Worm (Caenorhabditis elegans) whole organism, L1 larva: ENCODE data around the gene ZC250.2.
A peak's percentile ranks its signal among the peaks of the same experiment; 100 is the strongest.

Source experiments
- C04F5.9 ChIP-seq: sonication (generic microtip); optimal IDR thresholded peaks from 2 replicates; lab custom pipeline; 2016; ENCODE audit warnings: missing genetic modification characterization, missing compliant biosample characterization
- C16A3.4 ChIP-seq: fragments of 150-350 bp; optimal IDR thresholded peaks from 2 replicates; lab custom pipeline; 2014; ENCODE audit warnings: missing biosample characterization, missing genetic modification characterization
- aly-2 ChIP-seq: fragments of 150-350 bp; optimal IDR thresholded peaks from 2 replicates; lab custom pipeline; 2014; ENCODE audit warnings: missing biosample characterization, missing genetic modification characterization
- blmp-1 ChIP-seq: fragments of 150-350 bp; optimal IDR thresholded peaks from 2 replicates; lab custom pipeline; 2014; ENCODE audit warnings: missing biosample characterization, missing genetic modification characterization
- ces-1 ChIP-seq: fragments of 150-350 bp; optimal IDR thresholded peaks from 2 replicates; lab custom pipeline; 2014; ENCODE audit warnings: missing biosample characterization, missing genetic modification reagents, missing genetic modification characterization
- dpl-1 ChIP-seq, 3 experiments: fragments of 150-350 bp in 2 of 3; sonication (generic microtip) in 1 of 3; optimal IDR thresholded peaks; 2 replicates each; lab custom pipeline; 2014 to 2017; ENCODE audit warnings: missing biosample characterization in 3 of 3, missing genetic modification characterization in 3 of 3, missing genetic modification reagents in 3 of 3
- efl-1 ChIP-seq, 4 experiments: fragments of 150-350 bp; optimal IDR thresholded peaks in 3 of 4; peaks in 1 of 4; 1 replicate in 1 of 4; 2 replicates in 3 of 4; lab custom pipeline; 2014; ENCODE audit warnings: missing biosample characterization in 2 of 4, missing genetic modification characterization in 2 of 4, missing genetic modification reagents in 2 of 4
- efl-3 ChIP-seq: fragments of 200-800 bp; sonication (Bioruptor generic); optimal IDR thresholded peaks from 2 replicates; lab custom pipeline; 2018; ENCODE audit warnings: mild to moderate bottlenecking, missing genetic modification characterization, missing compliant biosample characterization
- elt-2 ChIP-seq: sonication (generic microtip); optimal IDR thresholded peaks from 2 replicates; lab custom pipeline; 2016; ENCODE audit warnings: missing genetic modification characterization, mild to moderate bottlenecking, inconsistent platforms, missing compliant biosample characterization, missing genetic modification reagents
- ets-5 ChIP-seq: fragments of 200-800 bp; sonication (Bioruptor generic); IDR thresholded peaks from 2 replicates; pipeline ENCODE4 v1.3.6; 2022; ENCODE audit warnings: missing genetic modification characterization, missing compliant biosample characterization
- fkh-8 ChIP-seq: sonication (generic microtip); optimal IDR thresholded peaks from 2 replicates; lab custom pipeline; 2016; ENCODE audit warnings: mild to moderate bottlenecking, missing genetic modification characterization, missing compliant biosample characterization
- grh-1 ChIP-seq: fragments of 200-800 bp; sonication (Bioruptor generic); IDR thresholded peaks from 2 replicates; pipeline ENCODE4 v1.3.6; 2022; ENCODE audit warnings: missing genetic modification reagents, missing genetic modification characterization, missing compliant biosample characterization
- hlh-4 ChIP-seq: sonication (generic microtip); optimal IDR thresholded peaks from 2 replicates; lab custom pipeline; 2016; ENCODE audit warnings: mild to moderate bottlenecking, missing genetic modification characterization, missing compliant biosample characterization
- lin-13 ChIP-seq: fragments of 150-350 bp; optimal IDR thresholded peaks from 2 replicates; lab custom pipeline; 2014; ENCODE audit warnings: missing biosample characterization, missing genetic modification reagents, missing genetic modification characterization
- lin-15B ChIP-seq: fragments of 150-350 bp; sonication (generic microtip); optimal IDR thresholded peaks from 3 replicates; lab custom pipeline; 2014; ENCODE audit warnings: missing biosample characterization, missing genetic modification characterization
- lin-35 ChIP-seq, 2 experiments: fragments of 150-350 bp; optimal IDR thresholded peaks; 2 replicates each; lab custom pipeline; 2014; ENCODE audit warnings: missing biosample characterization in 2 of 2, missing genetic modification characterization in 2 of 2, missing genetic modification reagents in 2 of 2
- lsy-2 ChIP-seq, 2 experiments: fragments of 150-350 bp; optimal IDR thresholded peaks; 2 replicates each; lab custom pipeline; 2014; ENCODE audit warnings: missing biosample characterization in 2 of 2, missing genetic modification characterization in 2 of 2
- mef-2 ChIP-seq: fragments of 150-350 bp; optimal IDR thresholded peaks from 2 replicates; lab custom pipeline; 2014; ENCODE audit warnings: missing biosample characterization, missing genetic modification characterization
- mep-1 ChIP-seq: fragments of 150-350 bp; optimal IDR thresholded peaks from 2 replicates; lab custom pipeline; 2014; ENCODE audit warnings: missing biosample characterization, missing genetic modification characterization
- nhr-19 ChIP-seq: fragments of 200-800 bp; sonication (Bioruptor generic); conservative IDR thresholded peaks from 2 replicates; pipeline ENCODE4 v1.3.6; 2022; ENCODE audit warnings: missing genetic modification characterization, missing compliant biosample characterization
- nhr-76 ChIP-seq: sonication (generic microtip); optimal IDR thresholded peaks from 2 replicates; lab custom pipeline; 2017; ENCODE audit warnings: missing biosample characterization, missing genetic modification characterization
- nhr-77 ChIP-seq: fragments of 150-350 bp; optimal IDR thresholded peaks from 2 replicates; lab custom pipeline; 2014; ENCODE audit warnings: missing biosample characterization, missing genetic modification characterization
- nhr-85 ChIP-seq: sonication (generic microtip); peaks from one replicate; lab custom pipeline; 2016; ENCODE audit warnings: missing genetic modification characterization, inconsistent platforms, missing compliant biosample characterization
- pqm-1 ChIP-seq: sonication (generic microtip); optimal IDR thresholded peaks from 3 replicates; lab custom pipeline; 2017; ENCODE audit warnings: missing biosample characterization, missing genetic modification characterization
- sox-4 ChIP-seq: sonication (generic microtip); optimal IDR thresholded peaks from 2 replicates; lab custom pipeline; 2016; ENCODE audit warnings: missing genetic modification characterization, missing compliant biosample characterization
- sptf-1 ChIP-seq: fragments of 150-350 bp; optimal IDR thresholded peaks from 2 replicates; lab custom pipeline; 2014; ENCODE audit warnings: missing biosample characterization, missing genetic modification characterization
- swsn-7 ChIP-seq: sonication (generic microtip); optimal IDR thresholded peaks from 2 replicates; lab custom pipeline; 2016; ENCODE audit warnings: missing genetic modification characterization, missing compliant biosample characterization
- tbx-2 ChIP-seq: sonication (generic microtip); optimal IDR thresholded peaks from 2 replicates; lab custom pipeline; 2016; ENCODE audit warnings: missing genetic modification characterization, missing compliant biosample characterization
- unc-130 ChIP-seq: fragments of 150-350 bp; optimal IDR thresholded peaks from 2 replicates; lab custom pipeline; 2017; ENCODE audit warnings: missing biosample characterization, missing genetic modification characterization, inconsistent platforms
- unc-62 ChIP-seq: fragments of 150-350 bp; optimal IDR thresholded peaks from 2 replicates; lab custom pipeline; 2014; ENCODE audit warnings: missing biosample characterization, missing genetic modification reagents, missing genetic modification characterization
- ztf-11 ChIP-seq, 2 experiments: sonication (generic microtip); optimal IDR thresholded peaks; 2 replicates each; lab custom pipeline; 2016 to 2017; ENCODE audit warnings: missing genetic modification characterization in 2 of 2, missing biosample characterization in 1 of 2, missing compliant biosample characterization in 1 of 2

The ZC250.2 gene

ce11 chrV:5790497-5791280 lies 1.4 kb upstream of the ZC250.2 start, which contains the start of the genes nhr-142 and F44E7.9 (continued):
- peak; percentile 52 for TF ChIP-seq sox-4 (tag; lab: Kevin White, UChicago)
- TF ChIP-seq unc-130 (tag; lab: Kevin White, UChicago), result peak; percentile 50
- TF ChIP-seq C16A3.4 (tag; lab: Kevin White, UChicago), result peak; percentile 93
- peak; percentile 89 for TF ChIP-seq lin-13 (GFP tag; lab: Kevin White, UChicago)

- no peak for TF ChIP-seq nhr-76
Measured at ce11 chrV:5798132-5798531, 6.0 kb downstream of the ZC250.2 start, which contains the start of gene nstp-3. TSS of gene nstp-3 (minus strand) at chrV:5798232.

- TF ChIP-seq fkh-8 (tag; lab: Kevin White, UChicago), result no peak
- no peak for TF ChIP-seq ztf-11 (tag; optimal IDR thresholded peaks at IDR 0.05; lab: Kevin White, UChicago)
- no peak for TF ChIP-seq efl-1 (optimal IDR thresholded peaks at IDR 0.05; lab: Kevin White, UChicago)
- TF ChIP-seq efl-1 (GFP tag; optimal IDR thresholded peaks at IDR 0.05 in 1 of 2; lab: Kevin White, UChicago), result peak in 1 of 2 experiments; percentile 89
Measured at ce11 chrV:5799373-5799772, 7.2 kb downstream of the ZC250.2 start, which contains the start of gene cyn-17. TSS of gene cyn-17 (plus strand) at chrV:5799673.

- no peak for TF ChIP-seq swsn-7
- no peak for TF ChIP-seq nhr-77 (tag; lab: Kevin White, UChicago)
- no peak for TF ChIP-seq mep-1
- no peak for TF ChIP-seq C04F5.9 (tag; lab: Kevin White, UChicago)
- no peak for TF ChIP-seq ces-1 (GFP tag; lab: Kevin White, UChicago)
- TF ChIP-seq mef-2 (tag; lab: Kevin White, UChicago), result no peak
- no peak for TF ChIP-seq blmp-1 (tag; lab: Kevin White, UChicago)
- no peak for TF ChIP-seq lsy-2 (tag; optimal IDR thresholded peaks at IDR 0.05; lab: Kevin White, UChicago)
- no peak for TF ChIP-seq nhr-19 (GFP tag; lab: Robert Waterston, UW)
Measured at ce11 chrV:5805467-5805866, 13.3 kb downstream of the ZC250.2 start, which contains the start of gene ZC250.5. TSS of gene ZC250.5 (plus strand) at chrV:5805767.

- TF ChIP-seq nhr-85 (tag; lab: Kevin White, UChicago), result peak; percentile 48
- no peak for TF ChIP-seq aly-2
- no peak for TF ChIP-seq dpl-1 (GFP tag; optimal IDR thresholded peaks at IDR 0.05; lab: Kevin White, UChicago)
- TF ChIP-seq lin-15B (tag; lab: Kevin White, UChicago), result no peak
- TF ChIP-seq hlh-4, result no peak
- TF ChIP-seq C16A3.4 (tag; lab: Kevin White, UChicago), result no peak
- no peak for TF ChIP-seq fkh-8 (tag; lab: Kevin White, UChicago)
- no peak for TF ChIP-seq efl-3
- TF ChIP-seq lin-13 (GFP tag; lab: Kevin White, UChicago), result no peak
- TF ChIP-seq unc-62 (GFP tag; lab: Kevin White, UChicago), result no peak
- TF ChIP-seq blmp-1 (tag; lab: Kevin White, UChicago), result peak; percentile 6
- TF ChIP-seq sptf-1, result no peak
- TF ChIP-seq grh-1 (GFP tag; lab: Robert Waterston, UW), result no peak
- peak; percentile 8 for TF ChIP-seq pqm-1 (tag; lab: Kevin White, UChicago)
- TF ChIP-seq elt-2 (tag; lab: Kevin White, UChicago), result peak; percentile 7
- no peak for TF ChIP-seq ets-5 (GFP tag; lab: Robert Waterston, UW)
Measured at ce11 chrV:5813060-5813659, 21.0 kb downstream of the ZC250.2 start, which contains the start of gene ZC250.4. TSS of gene ZC250.4 (minus strand) at chrV:5813137.

- no peak for TF ChIP-seq unc-130 (tag; lab: Kevin White, UChicago)
- peak; percentile 64 for TF ChIP-seq elt-2 (tag; lab: Kevin White, UChicago)
- no peak for TF ChIP-seq tbx-2 (tag; lab: Kevin White, UChicago)
- peak in 1 of 2 experiments; percentile 3 for TF ChIP-seq lin-35 (GFP tag; optimal IDR thresholded peaks at IDR 0.05; lab: Kevin White, UChicago)
Measured at ce11 chrV:5816470-5817061, 24.4 kb downstream of the ZC250.2 start.
